Worm (Caenorhabditis elegans): ENCODE results near the gene met-2.

DNA sequence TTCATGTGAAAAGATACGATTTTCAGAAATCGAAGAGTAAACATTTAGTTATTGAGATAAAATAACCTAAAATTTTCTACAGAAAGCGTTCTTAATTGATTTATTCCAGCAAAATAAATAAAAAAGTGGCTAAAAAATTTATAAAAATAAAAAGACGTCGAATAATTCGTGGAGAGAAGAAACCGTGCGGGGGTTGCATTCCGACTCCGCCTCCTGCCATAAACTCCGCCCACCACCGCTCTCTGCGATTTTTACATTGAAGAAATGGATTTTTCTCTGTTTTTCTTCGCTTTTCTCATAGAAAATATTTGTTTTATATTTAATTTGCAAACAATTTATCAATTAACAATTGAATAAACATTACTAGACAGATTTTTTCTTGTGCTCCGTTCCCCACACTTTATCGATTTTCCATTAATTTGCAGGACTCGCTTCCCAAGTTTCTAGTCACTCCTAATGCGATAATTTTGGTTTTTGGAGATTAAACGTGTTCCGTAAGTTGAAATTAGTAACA, 30.4 kb downstream of the met-2 start, which contains the start of the genes ubxn-4 and cyy-1:
- TF ChIP-seq T22C8.4 (GFP tag; IDR thresholded peaks at IDR 0.05) (no peak), cog-1 (tag; optimal IDR thresholded peaks at IDR 0.05) (no peak)

Data from whole organism, midembryonic.